Fruit fly (Drosophila melanogaster): ENCODE results near the gene CG13244.

- no peak for TF ChIP-seq CG8478 (optimal IDR thresholded peaks at IDR 0.05)
- peak; percentile 81 to 86 for TF ChIP-seq CTCF (optimal IDR thresholded peaks at IDR 0.05)
Observed at dm6 chr2L:15903725-15904124, 13.0 kb upstream of the CG13244 start.
